Fruit fly (Drosophila melanogaster) S2 (cell line): ENCODE data around the gene crol.

ENCODE experiments used
- CG8478 ChIP-seq: fragments of >200 bp; optimal IDR thresholded peaks from 2 replicates; lab custom pipeline; 2018
- CTCF ChIP-seq, 2 experiments: fragments of >200 bp; optimal IDR thresholded peaks; 2 replicates each; lab custom pipeline; 2018

DNA sequence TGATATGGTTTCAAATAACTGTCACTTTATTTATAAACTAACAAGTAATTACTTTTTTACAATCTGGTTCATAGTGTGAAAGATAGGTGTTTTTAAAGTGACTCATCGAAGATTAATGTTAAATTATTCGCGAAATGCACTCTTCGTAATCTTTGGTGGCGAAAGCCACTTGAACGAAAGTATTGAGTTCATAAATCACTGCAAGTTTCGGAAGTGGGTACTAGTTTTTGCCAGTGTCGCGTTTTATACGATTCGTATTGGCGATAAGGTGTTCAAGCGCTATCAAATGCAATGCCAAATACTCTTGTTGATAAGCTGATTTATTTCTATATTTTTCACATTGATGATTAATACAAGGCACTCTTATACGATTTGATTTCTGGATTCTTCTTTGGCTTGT is 32.3 kb upstream of the crol start:
- no peak for TF ChIP-seq CTCF (optimal IDR thresholded peaks at IDR 0.05; lab: Kevin White, UChicago)
- no peak for TF ChIP-seq CG8478 (lab: Kevin White, UChicago)
